Worm (Caenorhabditis elegans) whole organism, young adult: ENCODE data around the gene rcs-1.

Experiments used
- B0261.1 ChIP-seq: sonication (generic microtip); optimal IDR thresholded peaks from 2 replicates; lab custom pipeline; 2016; ENCODE audit warnings: mild to moderate bottlenecking, missing genetic modification characterization, moderate library complexity, missing compliant biosample characterization
- F23B12.7 ChIP-seq: sonication (generic microtip); optimal IDR thresholded peaks from 2 replicates; lab custom pipeline; 2017; ENCODE audit warnings: missing genetic modification characterization, mild to moderate bottlenecking, missing compliant biosample characterization, antibody characterized with exemption, moderate library complexity; ENCODE audit not compliant: insufficient read depth
- F33H1.4 ChIP-seq: fragments of 200-800 bp; sonication (Bioruptor generic); IDR thresholded peaks from 2 replicates; pipeline ENCODE4 v1.3.6; 2022; ENCODE audit warnings: missing genetic modification reagents, missing genetic modification characterization, missing compliant biosample characterization
- F52B5.7 ChIP-seq: sonication (generic microtip); optimal IDR thresholded peaks from 2 replicates; lab custom pipeline; 2016; ENCODE audit warnings: mild to moderate bottlenecking, missing genetic modification characterization, missing compliant biosample characterization
- K11D2.4 ChIP-seq: fragments of 200-800 bp; sonication (Bioruptor generic); IDR thresholded peaks from 2 replicates; pipeline ENCODE4 v1.3.6; 2022; ENCODE audit warnings: missing genetic modification reagents, missing genetic modification characterization, missing compliant biosample characterization
- K12H6.12 ChIP-seq: fragments of 200-800 bp; sonication (Bioruptor generic); optimal IDR thresholded peaks from 2 replicates; lab custom pipeline; 2018; ENCODE audit warnings: mild to moderate bottlenecking, missing genetic modification characterization, missing compliant biosample characterization
- T07F8.4 ChIP-seq: sonication (generic microtip); optimal IDR thresholded peaks from 2 replicates; lab custom pipeline; 2016; ENCODE audit warnings: mild to moderate bottlenecking, missing genetic modification characterization, moderate library complexity, missing compliant biosample characterization
- T26A5.8 ChIP-seq: sonication (generic microtip); optimal IDR thresholded peaks from 2 replicates; lab custom pipeline; 2016; ENCODE audit warnings: missing genetic modification characterization, missing compliant biosample characterization
- athp-1 ChIP-seq: sonication (generic microtip); optimal IDR thresholded peaks from 2 replicates; lab custom pipeline; 2017; ENCODE audit warnings: mild to moderate bottlenecking, missing genetic modification characterization, missing compliant biosample characterization
- attf-3 ChIP-seq: fragments of 200-800 bp; sonication (Bioruptor generic); conservative IDR thresholded peaks from 2 replicates; pipeline ENCODE4 v1.3.6; 2022; ENCODE audit warnings: missing genetic modification reagents, missing genetic modification characterization, missing compliant biosample characterization
- cebp-2 ChIP-seq: fragments of 200-800 bp; sonication (Bioruptor generic); IDR thresholded peaks from 2 replicates; pipeline ENCODE4 v1.3.6; 2022; ENCODE audit warnings: missing genetic modification characterization, missing compliant biosample characterization
- ceh-27 ChIP-seq: fragments of 200-800 bp; sonication (Bioruptor generic); optimal IDR thresholded peaks from 2 replicates; lab custom pipeline; 2018; ENCODE audit warnings: mild to moderate bottlenecking, missing genetic modification characterization, moderate library complexity, missing compliant biosample characterization
- ceh-91 ChIP-seq: fragments of 200-800 bp; sonication (Bioruptor generic); IDR thresholded peaks from 2 replicates; pipeline ENCODE4 v1.3.6; 2022; ENCODE audit warnings: missing genetic modification reagents, missing genetic modification characterization, missing compliant biosample characterization
- chd-7 ChIP-seq: sonication (generic microtip); optimal IDR thresholded peaks from 2 replicates; lab custom pipeline; 2016; ENCODE audit warnings: mild to moderate bottlenecking, missing genetic modification characterization, moderate library complexity, missing compliant biosample characterization
- dox-1 ChIP-seq: fragments of 200-800 bp; sonication (Bioruptor generic); IDR thresholded peaks from 2 replicates; pipeline ENCODE4 v1.3.6; 2022; ENCODE audit warnings: missing genetic modification reagents, missing genetic modification characterization, missing compliant biosample characterization
- hlh-12 ChIP-seq: sonication (generic microtip); optimal IDR thresholded peaks from 2 replicates; lab custom pipeline; 2016; ENCODE audit warnings: missing genetic modification characterization, missing compliant biosample characterization
- lag-1 ChIP-seq: fragments of 200-800 bp; sonication (Bioruptor generic); IDR thresholded peaks from 2 replicates; pipeline ENCODE4 v1.3.6; 2022; ENCODE audit warnings: missing genetic modification reagents, missing genetic modification characterization, missing compliant biosample characterization
- lin-40 ChIP-seq: sonication (generic microtip); optimal IDR thresholded peaks from 2 replicates; lab custom pipeline; 2016; ENCODE audit warnings: missing genetic modification characterization, mild to moderate bottlenecking, missing compliant biosample characterization, missing genotype, missing genetic modification reagents
- lir-1 ChIP-seq: fragments of 200-800 bp; sonication (Bioruptor generic); conservative IDR thresholded peaks from 2 replicates; pipeline ENCODE4 v1.3.6; 2022; ENCODE audit warnings: missing genetic modification reagents, missing genetic modification characterization, missing compliant biosample characterization
- madf-10 ChIP-seq: sonication (generic microtip); optimal IDR thresholded peaks from 2 replicates; lab custom pipeline; 2016; ENCODE audit warnings: mild to moderate bottlenecking, missing genetic modification characterization, missing compliant biosample characterization
- madf-3 ChIP-seq: fragments of 200-800 bp; sonication (Bioruptor generic); IDR thresholded peaks from 2 replicates; pipeline ENCODE4 v1.3.6; 2022; ENCODE audit warnings: missing genetic modification reagents, missing genetic modification characterization, missing compliant biosample characterization
- mcd-1 ChIP-seq: fragments of 200-800 bp; sonication (Bioruptor generic); IDR thresholded peaks from 2 replicates; pipeline ENCODE4 v1.3.6; 2022; ENCODE audit warnings: missing genetic modification reagents, missing genetic modification characterization, missing compliant biosample characterization
- mes-4 ChIP-seq: sonication (generic microtip); optimal IDR thresholded peaks from 2 replicates; lab custom pipeline; 2016; ENCODE audit warnings: missing genotype, missing genetic modification characterization, missing compliant biosample characterization
- nfya-2 ChIP-seq: fragments of 200-800 bp; sonication (Bioruptor generic); IDR thresholded peaks from 2 replicates; pipeline ENCODE4 v1.3.6; 2022; ENCODE audit warnings: missing genetic modification reagents, missing genetic modification characterization, missing compliant biosample characterization
- nfyb-1 ChIP-seq: fragments of 200-800 bp; sonication (Bioruptor generic); IDR thresholded peaks from 2 replicates; pipeline ENCODE4 v1.3.6; 2022; ENCODE audit warnings: missing genetic modification reagents, missing genetic modification characterization, missing compliant biosample characterization
- nhr-179 ChIP-seq: sonication (generic microtip); optimal IDR thresholded peaks from 2 replicates; lab custom pipeline; 2016; ENCODE audit warnings: mild to moderate bottlenecking, missing genetic modification characterization, missing compliant biosample characterization
- nhr-80 ChIP-seq: sonication (generic microtip); optimal IDR thresholded peaks from 2 replicates; lab custom pipeline; 2016; ENCODE audit warnings: missing genetic modification characterization, missing compliant biosample characterization
- pbrm-1 ChIP-seq: fragments of 200-800 bp; sonication (Bioruptor generic); IDR thresholded peaks from 2 replicates; pipeline ENCODE4 v1.3.6; 2022; ENCODE audit warnings: missing genetic modification reagents, missing genetic modification characterization, missing compliant biosample characterization
- repo-1 ChIP-seq: sonication (generic microtip); optimal IDR thresholded peaks from 2 replicates; lab custom pipeline; 2017; ENCODE audit warnings: mild to moderate bottlenecking, missing genetic modification characterization, missing compliant biosample characterization
- snpc-3.4 ChIP-seq: sonication (generic microtip); optimal IDR thresholded peaks from 2 replicates; lab custom pipeline; 2017; ENCODE audit warnings: missing genetic modification characterization, mild to moderate bottlenecking, missing compliant biosample characterization, antibody characterized with exemption, moderate library complexity, missing genotype, missing genetic modification reagents
- unc-62 ChIP-seq: fragments of 150-350 bp; optimal IDR thresholded peaks from 2 replicates; lab custom pipeline; 2014; ENCODE audit warnings: missing biosample characterization, missing genetic modification reagents, missing genetic modification characterization
- zfh-2 ChIP-seq: fragments of 200-800 bp; sonication (Bioruptor generic); conservative IDR thresholded peaks from 2 replicates; pipeline ENCODE4 v1.3.6; 2022; ENCODE audit warnings: missing genetic modification reagents, missing genetic modification characterization, missing compliant biosample characterization
- ztf-22 ChIP-seq: fragments of 200-800 bp; sonication (Bioruptor generic); optimal IDR thresholded peaks from 2 replicates; lab custom pipeline; 2018; ENCODE audit warnings: mild to moderate bottlenecking, missing genetic modification characterization, moderate library complexity, missing compliant biosample characterization
- ztf-26 ChIP-seq: sonication (generic microtip); optimal IDR thresholded peaks from 2 replicates; lab custom pipeline; 2017; ENCODE audit warnings: missing genetic modification characterization, missing compliant biosample characterization
- ztf-3 ChIP-seq: fragments of 200-800 bp; sonication (Bioruptor generic); optimal IDR thresholded peaks from 2 replicates; lab custom pipeline; 2018; ENCODE audit warnings: mild to moderate bottlenecking, missing genetic modification characterization, missing compliant biosample characterization
- ztf-6 ChIP-seq: fragments of 200-800 bp; sonication (Bioruptor generic); IDR thresholded peaks from 2 replicates; pipeline ENCODE4 v1.3.6; 2022; ENCODE audit warnings: missing genetic modification reagents, missing genetic modification characterization, missing compliant biosample characterization

rcs-1 gene

DNA sequence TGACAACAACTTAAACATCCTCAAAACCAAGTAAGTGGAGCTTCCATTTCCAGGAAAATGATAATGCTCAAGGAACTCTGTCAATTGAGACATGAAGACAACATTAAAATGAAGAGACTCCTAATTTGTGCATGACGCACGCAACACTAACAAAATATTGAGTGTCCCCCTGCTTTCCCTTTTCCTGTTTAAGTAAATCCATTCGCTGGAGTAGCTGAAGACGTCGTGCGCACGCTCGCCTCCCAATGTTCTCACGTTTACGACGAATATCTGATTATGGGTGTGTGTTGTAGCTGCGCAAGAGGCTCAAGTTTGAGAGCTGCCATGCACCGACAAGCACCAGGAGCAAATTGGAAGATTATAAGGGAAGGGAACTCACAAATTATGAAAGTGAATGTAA, 27.4 kb downstream of the rcs-1 start:
- TF ChIP-seq madf-3 (GFP tag; lab: Robert Waterston, UW) (0 out of 2 replicates have a peak, but pooled peaks have one; percentile 66), F52B5.7 (peak; percentile 24), dox-1 (GFP tag; lab: Robert Waterston, UW) (0 out of 2 replicates have a peak, but pooled peaks have one; percentile 9), mcd-1 (GFP tag; lab: Robert Waterston, UW) (0 out of 2 replicates have a peak, but pooled peaks have one; percentile 22), nfya-2 (no peak), lir-1 (GFP tag; lab: Robert Waterston, UW) (no peak), cebp-2 (GFP tag; lab: Robert Waterston, UW) (no peak), B0261.1 (no peak), pbrm-1 (GFP tag; lab: Robert Waterston, UW) (0 out of 2 replicates have a peak, but pooled peaks have one; percentile 7), lag-1 (GFP tag; lab: Robert Waterston, UW) (no peak), chd-7 (tag; lab: Kevin White, UChicago) (peak; percentile 68), K11D2.4 (GFP tag; lab: Robert Waterston, UW) (0 out of 2 replicates have a peak, but pooled peaks have one; percentile 17), lin-40 (peak; percentile 1), repo-1 (tag; lab: Kevin White, UChicago) (no peak), madf-10 (tag; lab: Kevin White, UChicago) (no peak), nfyb-1 (GFP tag; lab: Robert Waterston, UW) (0 out of 2 replicates have a peak, but pooled peaks have one; percentile 21), ceh-27 (GFP tag; lab: Kevin White, UChicago) (peak; percentile 18), attf-3 (GFP tag; lab: Robert Waterston, UW) (no peak), mes-4 (tag; lab: Kevin White, UChicago) (no peak), zfh-2 (GFP tag; lab: Robert Waterston, UW) (no peak)

DNA sequence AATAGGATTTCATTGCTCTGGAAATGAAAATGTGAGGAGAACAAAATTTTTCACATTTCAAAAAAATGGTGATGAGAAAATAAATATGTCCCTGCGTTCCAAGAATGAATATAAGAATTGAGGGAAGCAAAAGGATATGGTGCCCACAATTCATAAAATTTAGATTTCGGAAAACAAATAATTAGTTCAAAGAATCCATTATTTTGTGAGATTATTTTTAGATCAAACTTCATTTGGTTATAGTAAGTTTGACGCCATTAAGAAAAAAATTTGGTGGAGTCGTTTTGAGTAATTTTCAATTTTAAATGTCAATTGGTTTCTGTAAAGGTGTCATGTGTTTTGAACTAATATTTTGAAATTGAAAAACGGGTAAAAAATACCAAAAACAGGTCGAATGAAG, 28.0 kb downstream of the rcs-1 start:
- no peak for TF ChIP-seq snpc-3.4 (tag; lab: Kevin White, UChicago)
- TF ChIP-seq ztf-26 (tag; lab: Kevin White, UChicago) = no peak

DNA sequence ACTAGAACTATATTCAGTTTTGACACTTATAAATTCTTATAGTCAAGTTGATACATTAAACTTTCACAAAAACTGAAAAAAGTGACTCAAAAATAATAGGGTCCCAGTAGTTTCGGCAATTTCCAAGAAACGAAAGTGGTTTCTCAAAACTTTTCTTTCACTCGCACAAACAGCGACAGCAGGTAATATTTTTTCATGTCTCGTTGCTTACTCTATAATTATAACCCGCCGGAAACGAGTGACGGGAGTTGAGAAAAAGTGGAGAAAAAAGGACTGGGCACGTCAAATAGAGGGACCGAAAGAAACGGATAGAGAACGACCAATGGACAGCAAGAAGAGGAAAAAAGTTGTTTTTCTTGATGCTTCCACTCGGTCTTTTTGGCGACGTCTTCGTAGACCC, 28.4 kb downstream of the rcs-1 start:
- TF ChIP-seq hlh-12 (no peak), attf-3 (GFP tag; lab: Robert Waterston, UW) (no peak), T07F8.4 (tag; lab: Kevin White, UChicago) (no peak), pbrm-1 (GFP tag; lab: Robert Waterston, UW) (no peak), T26A5.8 (tag; lab: Kevin White, UChicago) (no peak), nhr-80 (tag; lab: Kevin White, UChicago) (no peak), F23B12.7 (no peak), ztf-22 (no peak), nhr-179 (tag; lab: Kevin White, UChicago) (no peak), unc-62 (GFP tag; lab: Kevin White, UChicago) (no peak), F33H1.4 (GFP tag; lab: Robert Waterston, UW) (no peak), ztf-3 (no peak), ceh-91 (GFP tag; lab: Robert Waterston, UW) (no peak), K12H6.12 (tag; lab: Kevin White, UChicago) (no peak)
- TF ChIP-seq, all 124 proteins: peak for 0

- TF ChIP-seq ztf-6 (GFP tag; lab: Robert Waterston, UW) (no peak), athp-1 (tag; lab: Kevin White, UChicago) (no peak)
Observed at ce11 chrX:8797653-8798052, 30.7 kb downstream of the rcs-1 start.
